Fruit fly (Drosophila melanogaster) whole organism, embryonic: Measurements from ENCODE around the gene CG4297.
A peak's percentile ranks its signal among the peaks of the same experiment; 100 is the strongest.

Experiments
- Antp ChIP-seq: fragments of 200-800 bp; sonication (Bioruptor generic); optimal IDR thresholded peaks from 3 replicates; lab custom pipeline; 2016; ENCODE audit warnings: missing biosample characterization, missing genetic modification characterization
- Asciz ChIP-seq: fragments of 200-800 bp; sonication (Bioruptor generic); optimal IDR thresholded peaks from 2 replicates; lab custom pipeline; 2017; ENCODE audit warnings: missing biosample characterization, mild to moderate bottlenecking, missing genetic modification characterization, missing genetic modification reagents
- BtbVII ChIP-seq: fragments of 200-800 bp; sonication (Bioruptor generic); optimal IDR thresholded peaks from 3 replicates; lab custom pipeline; 2017; ENCODE audit warnings: missing biosample characterization, mild to moderate bottlenecking, missing genetic modification characterization
- CG1024 ChIP-seq: fragments of 200-800 bp; sonication (Bioruptor generic); IDR thresholded peaks from 2 replicates; pipeline ENCODE4 v1.3.6; 2022; ENCODE audit warnings: missing biosample characterization, missing genetic modification characterization
- CG12299 ChIP-seq: fragments of 200-800 bp; sonication (Bioruptor generic); optimal IDR thresholded peaks from 2 replicates; lab custom pipeline; 2018; ENCODE audit warnings: missing biosample characterization, mild to moderate bottlenecking, missing genetic modification characterization
- CG12769 ChIP-seq: fragments of 200-800 bp; sonication (Bioruptor generic); optimal IDR thresholded peaks from 2 replicates; lab custom pipeline; 2019; ENCODE audit warnings: missing biosample characterization, mild to moderate bottlenecking, missing genetic modification characterization, moderate library complexity
- CG13775 ChIP-seq: fragments of 200-800 bp; sonication (Bioruptor generic); optimal IDR thresholded peaks from 3 replicates; lab custom pipeline; 2017; ENCODE audit warnings: missing biosample characterization, mild to moderate bottlenecking, missing genetic modification characterization
- CG14441 ChIP-seq: fragments of 200-800 bp; sonication (Bioruptor generic); IDR thresholded peaks from 2 replicates; pipeline ENCODE4 v1.3.6; 2022; ENCODE audit warnings: missing biosample characterization, missing genetic modification characterization
- CG18262 ChIP-seq: fragments of 200-800 bp; optimal IDR thresholded peaks from 3 replicates; lab custom pipeline; 2019; ENCODE audit warnings: missing biosample characterization, mild to moderate bottlenecking, missing genetic modification characterization, moderate library complexity
- CG2712 ChIP-seq: fragments of 200-800 bp; optimal IDR thresholded peaks from 3 replicates; lab custom pipeline; 2019; ENCODE audit warnings: missing biosample characterization, mild to moderate bottlenecking, missing genetic modification characterization, moderate library complexity
- CG32772 ChIP-seq: fragments of 200-800 bp; sonication (Bioruptor generic); IDR thresholded peaks from 2 replicates; pipeline ENCODE4 v1.3.6; 2022; ENCODE audit warnings: missing biosample characterization, missing genetic modification characterization
- CG3847 ChIP-seq: fragments of 200-800 bp; sonication (Bioruptor generic); IDR thresholded peaks from 2 replicates; pipeline ENCODE4 v1.3.6; 2022; ENCODE audit warnings: missing biosample characterization, missing genetic modification characterization
- CG4282 ChIP-seq: fragments of 200-800 bp; sonication (Bioruptor generic); optimal IDR thresholded peaks from 2 replicates; lab custom pipeline; 2016; ENCODE audit warnings: missing biosample characterization, missing genetic modification characterization
- CG4404 ChIP-seq: fragments of 200-800 bp; sonication (Bioruptor generic); IDR thresholded peaks from 2 replicates; pipeline ENCODE4 v1.3.6; 2022; ENCODE audit warnings: missing biosample characterization, missing genetic modification characterization
- CG6654 ChIP-seq: fragments of 200-800 bp; sonication (Bioruptor generic); optimal IDR thresholded peaks from 2 replicates; lab custom pipeline; 2017; ENCODE audit warnings: missing biosample characterization, mild to moderate bottlenecking, missing genetic modification characterization
- CG6765 ChIP-seq: fragments of 200-800 bp; sonication (Bioruptor generic); optimal IDR thresholded peaks from 3 replicates; lab custom pipeline; 2017; ENCODE audit warnings: missing biosample characterization, mild to moderate bottlenecking, missing genetic modification characterization
- CG6791 ChIP-seq: fragments of 200-800 bp; sonication (Bioruptor generic); IDR thresholded peaks from 3 replicates; pipeline ENCODE4 v1.3.6; 2022; ENCODE audit warnings: missing biosample characterization, missing genetic modification characterization; ENCODE audit not compliant: partially characterized antibody
- CG8089 ChIP-seq: fragments of 200-800 bp; sonication (Bioruptor generic); optimal IDR thresholded peaks from 3 replicates; lab custom pipeline; 2016; ENCODE audit warnings: missing biosample characterization, missing genetic modification characterization
- CG8478 ChIP-seq: fragments of >200 bp; optimal IDR thresholded peaks from 2 replicates; lab custom pipeline; 2018
- CG8924 ChIP-seq: fragments of 200-800 bp; optimal IDR thresholded peaks from 3 replicates; lab custom pipeline; 2019; ENCODE audit warnings: missing biosample characterization, mild to moderate bottlenecking, missing genetic modification characterization, moderate library complexity
- CG9727 ChIP-seq: fragments of 200-800 bp; sonication (Bioruptor generic); optimal IDR thresholded peaks from 3 replicates; lab custom pipeline; 2017; ENCODE audit warnings: missing biosample characterization, mild to moderate bottlenecking, missing genetic modification characterization
- Camta ChIP-seq: fragments of 200-800 bp; sonication (Bioruptor generic); optimal IDR thresholded peaks from 2 replicates; lab custom pipeline; 2016; ENCODE audit warnings: missing biosample characterization, missing genetic modification characterization
- Dip2 ChIP-seq: fragments of 200-800 bp; sonication (Bioruptor generic); IDR thresholded peaks from 2 replicates; pipeline ENCODE4 v1.3.6; 2022; ENCODE audit warnings: missing biosample characterization, missing genetic modification characterization
- HLHmδ ChIP-seq: fragments of 200-800 bp; sonication (Bioruptor generic); optimal IDR thresholded peaks from 2 replicates; lab custom pipeline; 2018; ENCODE audit warnings: missing biosample characterization, mild to moderate bottlenecking, missing genetic modification characterization, moderate library complexity
- Meics ChIP-seq: fragments of 200-800 bp; sonication (Bioruptor generic); optimal IDR thresholded peaks from 2 replicates; lab custom pipeline; 2017; ENCODE audit warnings: missing biosample characterization, mild to moderate bottlenecking, missing genetic modification characterization
- Myb ChIP-seq: fragments of 200-800 bp; sonication (Bioruptor generic); optimal IDR thresholded peaks from 2 replicates; lab custom pipeline; 2016; ENCODE audit warnings: missing biosample characterization, missing genetic modification characterization
- Pdp1 ChIP-seq, 2 experiments: fragments of 200-800 bp; sonication (Bioruptor generic); optimal IDR thresholded peaks; 3 replicates each; lab custom pipeline; 2016; ENCODE audit warnings: missing biosample characterization in 2 of 2, missing genetic modification characterization in 2 of 2, mild to moderate bottlenecking in 1 of 2, moderate library complexity in 1 of 2
- Sox100B ChIP-seq: fragments of 200-800 bp; sonication (Bioruptor generic); optimal IDR thresholded peaks from 3 replicates; lab custom pipeline; 2018; ENCODE audit warnings: missing biosample characterization, mild to moderate bottlenecking, missing genetic modification characterization
- Sry-β ChIP-seq: fragments of 200-800 bp; sonication (Bioruptor generic); optimal IDR thresholded peaks from 2 replicates; lab custom pipeline; 2018; ENCODE audit warnings: missing biosample characterization, mild to moderate bottlenecking, missing genetic modification characterization, moderate library complexity
- Taf1 ChIP-seq: fragments of 200-800 bp; sonication (Bioruptor generic); IDR thresholded peaks from 2 replicates; pipeline ENCODE4 v1.3.6; 2022; ENCODE audit warnings: missing biosample characterization, missing genetic modification characterization
- az2 ChIP-seq: fragments of 200-800 bp; sonication (Bioruptor generic); optimal IDR thresholded peaks from 3 replicates; lab custom pipeline; 2016; ENCODE audit warnings: missing biosample characterization, missing genetic modification characterization
- crc ChIP-seq: fragments of 200-800 bp; sonication (Bioruptor generic); optimal IDR thresholded peaks from 2 replicates; lab custom pipeline; 2016; ENCODE audit warnings: missing biosample characterization, missing genetic modification characterization
- crol ChIP-seq: fragments of 200-800 bp; sonication (Bioruptor generic); IDR thresholded peaks from 2 replicates; pipeline ENCODE4 v1.3.6; 2022; ENCODE audit warnings: missing biosample characterization, missing genetic modification characterization
- dm ChIP-seq: fragments of 200-800 bp; sonication (Bioruptor generic); optimal IDR thresholded peaks from 3 replicates; lab custom pipeline; 2016; ENCODE audit warnings: missing biosample characterization, missing genetic modification characterization
- ftz-f1 ChIP-seq: fragments of 200-800 bp; sonication (Bioruptor generic); optimal IDR thresholded peaks from 2 replicates; lab custom pipeline; 2016; ENCODE audit warnings: missing biosample characterization, missing genetic modification characterization
- gfzf ChIP-seq: fragments of 200-800 bp; sonication (Bioruptor generic); optimal IDR thresholded peaks from 2 replicates; lab custom pipeline; 2016; ENCODE audit warnings: missing biosample characterization, mild to moderate bottlenecking, missing genetic modification characterization, moderate library complexity
- gro ChIP-seq: fragments of 200-800 bp; sonication (Bioruptor generic); optimal IDR thresholded peaks from 2 replicates; lab custom pipeline; 2016; ENCODE audit warnings: missing biosample characterization, missing genetic modification characterization
- hb ChIP-seq: fragments of 200-800 bp; sonication (Bioruptor generic); IDR thresholded peaks from 3 replicates; pipeline ENCODE4 v1.3.6; 2022; ENCODE audit warnings: missing biosample characterization, missing genetic modification characterization; ENCODE audit not compliant: partially characterized antibody
- hkb ChIP-seq, 2 experiments: fragments of 200-800 bp in 1 of 2; fragments of >200 bp in 1 of 2; sonication (Bioruptor generic) in 1 of 2; IDR thresholded peaks in 1 of 2; optimal IDR thresholded peaks in 1 of 2; 2 replicates each; pipeline versions ENCODE4 v1.3.6 to Lab custom; 2017 to 2022; ENCODE audit warnings: missing biosample characterization in 1 of 2, missing genetic modification characterization in 1 of 2
- inv ChIP-seq: fragments of 200-800 bp; sonication (Bioruptor generic); IDR thresholded peaks from 2 replicates; pipeline ENCODE4 v1.3.6; 2022; ENCODE audit warnings: missing biosample characterization, missing genetic modification characterization; ENCODE audit not compliant: partially characterized antibody
- kay ChIP-seq: fragments of 200-800 bp; sonication (Bioruptor generic); optimal IDR thresholded peaks from 2 replicates; lab custom pipeline; 2016; ENCODE audit warnings: missing biosample characterization, missing genetic modification characterization
- ken ChIP-seq: fragments of 200-800 bp; sonication (Bioruptor generic); IDR thresholded peaks from 3 replicates; pipeline ENCODE4 v1.3.6; 2022; ENCODE audit warnings: missing biosample characterization, missing genetic modification characterization
- knrl ChIP-seq: fragments of 200-800 bp; sonication (Bioruptor generic); IDR thresholded peaks from 3 replicates; pipeline ENCODE4 v1.3.6; 2022; ENCODE audit warnings: missing biosample characterization, missing genetic modification characterization; ENCODE audit not compliant: partially characterized antibody
- mld ChIP-seq: fragments of 200-800 bp; sonication (Bioruptor generic); IDR thresholded peaks from 3 replicates; pipeline ENCODE4 v1.3.6; 2022; ENCODE audit warnings: missing biosample characterization, missing genetic modification characterization; ENCODE audit not compliant: partially characterized antibody
- sc ChIP-seq, 3 experiments: fragments of >200 bp in 2 of 3; fragments of 200-800 bp in 1 of 3; sonication (Bioruptor generic) in 1 of 3; optimal IDR thresholded peaks; 2 replicates in 2 of 3; 3 replicates in 1 of 3; lab custom pipeline; 2017; ENCODE audit warnings: mild to moderate bottlenecking in 1 of 3, missing biosample characterization in 1 of 3, missing genetic modification characterization in 1 of 3, missing genetic modification reagents in 1 of 3
- sisA ChIP-seq: fragments of 200-800 bp; sonication (Bioruptor generic); IDR thresholded peaks from 2 replicates; pipeline ENCODE4 v1.3.6; 2022; ENCODE audit warnings: missing biosample characterization, missing genetic modification characterization
- stwl ChIP-seq: fragments of 200-800 bp; sonication (Bioruptor generic); optimal IDR thresholded peaks from 3 replicates; lab custom pipeline; 2018; ENCODE audit warnings: missing biosample characterization, mild to moderate bottlenecking, missing genetic modification characterization, moderate library complexity
- tio ChIP-seq: fragments of 200-800 bp; sonication (Bioruptor generic); optimal IDR thresholded peaks from 2 replicates; lab custom pipeline; 2017; ENCODE audit warnings: missing biosample characterization, missing genetic modification characterization, inconsistent platforms

Gene CG4297

DNA sequence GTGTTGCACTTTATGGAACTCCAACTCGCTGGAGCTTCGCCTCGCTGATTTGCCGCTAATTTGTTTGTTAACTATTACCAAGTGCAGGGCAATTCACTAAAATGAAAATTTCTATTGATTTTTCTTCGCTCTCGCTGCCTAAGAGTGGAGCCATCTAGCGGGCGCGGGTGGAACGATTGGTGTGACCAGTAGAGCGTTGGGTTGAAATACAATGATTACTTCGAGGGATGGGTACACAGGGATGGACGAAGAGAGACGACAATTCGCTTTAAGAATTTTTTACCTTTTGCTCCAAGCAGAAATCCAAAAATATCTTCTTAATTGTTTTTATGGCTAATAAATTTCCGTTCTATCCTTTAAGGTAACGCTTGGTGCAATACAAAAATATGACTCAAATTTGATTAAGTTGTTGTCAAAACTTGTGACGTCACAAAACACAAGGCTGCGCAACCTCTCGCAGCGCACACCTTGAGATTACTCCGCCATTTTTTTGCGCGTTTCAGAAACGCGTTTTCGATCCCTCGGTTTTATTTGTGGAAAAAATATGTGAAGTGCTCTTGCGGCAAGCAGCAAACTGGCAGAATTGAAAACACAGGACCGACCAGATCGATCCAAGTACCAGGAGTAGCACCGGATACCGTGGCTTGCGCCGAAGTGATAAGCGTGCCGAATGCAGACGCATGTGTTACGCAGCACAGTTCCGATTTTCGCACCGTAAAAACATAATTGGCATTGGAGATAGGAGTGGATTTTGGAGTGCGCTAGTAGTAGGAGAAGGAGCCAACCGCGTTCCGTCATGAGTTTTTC lies 57.2 kb downstream of the CG4297 start, which contains the start of the genes AP-2alpha and ebi (continued):
- TF ChIP-seq Taf1 (GFP tag; lab: Robert Waterston, UW), result peak; percentile 77
- TF ChIP-seq gro, result peak; percentile 87
- peak; percentile 90 for TF ChIP-seq CG8924 (tag; lab: Kevin White, UChicago)
- peak; percentile 92 for TF ChIP-seq hkb (optimal IDR thresholded peaks at IDR 0.05; lab: Kevin White, UChicago)
- TF ChIP-seq hkb (GFP tag; IDR thresholded peaks at IDR 0.05; lab: Robert Waterston, UW), result peak; percentile 81
- TF ChIP-seq kay (GFP tag; lab: Kevin White, UChicago), result peak; percentile 62
- TF ChIP-seq Pdp1 (GFP tag; optimal IDR thresholded peaks at IDR 0.05; lab: Kevin White, UChicago), result peak; percentile 91 to 94
- TF ChIP-seq CG32772, result peak; percentile 91
- TF ChIP-seq knrl (GFP tag; lab: Robert Waterston, UW), result peak; percentile 51; the same call in 1 of the 3 replicates
- TF ChIP-seq Myb (GFP tag; lab: Kevin White, UChicago), result peak; percentile 83
- no peak for TF ChIP-seq CG8478 (lab: Kevin White, UChicago)
- TF ChIP-seq Meics (GFP tag; lab: Kevin White, UChicago), result peak; percentile 76
- peak; percentile 91 for TF ChIP-seq CG4282
- peak; percentile 92 for TF ChIP-seq CG4404
- peak; percentile 60 for TF ChIP-seq Asciz (GFP tag; lab: Kevin White, UChicago)
- TF ChIP-seq CG6765 (GFP tag; lab: Kevin White, UChicago), result peak; percentile 59
- TF ChIP-seq CG12769 (tag; lab: Kevin White, UChicago), result peak; percentile 90
- TF ChIP-seq mld (GFP tag; lab: Robert Waterston, UW), result no peak
- peak; percentile 79 for TF ChIP-seq CG18262 (tag; lab: Kevin White, UChicago)
- peak; percentile 93 for TF ChIP-seq sisA (GFP tag; lab: Robert Waterston, UW)
- peak; percentile 23 for TF ChIP-seq stwl (tag; lab: Kevin White, UChicago)
- TF ChIP-seq Sry-β (GFP tag; lab: Kevin White, UChicago), result peak; percentile 48
- TF ChIP-seq crol (GFP tag; lab: Robert Waterston, UW), result peak; percentile 76
- TF ChIP-seq Dip2 (GFP tag; lab: Robert Waterston, UW), result 0 out of 2 replicates have a peak, but pooled peaks have one; percentile 45
- TF ChIP-seq ftz-f1 (GFP tag; lab: Kevin White, UChicago), result peak; percentile 79
- TF ChIP-seq sc (optimal IDR thresholded peaks at IDR 0.05; lab: Kevin White, UChicago), result no peak
- peak; percentile 80 for TF ChIP-seq sc (GFP tag; optimal IDR thresholded peaks at IDR 0.05; lab: Kevin White, UChicago)
- peak; percentile 85 for TF ChIP-seq CG2712 (tag; lab: Kevin White, UChicago)
- TF ChIP-seq dm (GFP tag; lab: Kevin White, UChicago), result peak; percentile 91
- TF ChIP-seq crc (GFP tag; lab: Kevin White, UChicago), result peak; percentile 61
- peak; percentile 74 for TF ChIP-seq Sox100B (GFP tag; lab: Kevin White, UChicago)
- TF ChIP-seq CG3847 (GFP tag; lab: Robert Waterston, UW), result peak; percentile 94
- TF ChIP-seq CG8089 (GFP tag; lab: Kevin White, UChicago), result peak; percentile 91
- no peak for TF ChIP-seq hb (GFP tag; lab: Robert Waterston, UW)
- TF ChIP-seq az2 (GFP tag; lab: Kevin White, UChicago), result peak; percentile 87
- TF ChIP-seq CG1024 (GFP tag; lab: Robert Waterston, UW), result 0 out of 2 replicates have a peak, but pooled peaks have one; percentile 24
- TF ChIP-seq BtbVII (GFP tag; lab: Kevin White, UChicago), result no peak
- no peak for TF ChIP-seq CG6791 (GFP tag; lab: Robert Waterston, UW)
- peak; percentile 71 for TF ChIP-seq CG12299 (tag; lab: Kevin White, UChicago)
- TF ChIP-seq gfzf, result peak; percentile 97
- peak; percentile 95 for TF ChIP-seq Antp (GFP tag; lab: Kevin White, UChicago)
- TF ChIP-seq HLHmδ (GFP tag; lab: Kevin White, UChicago), result peak; percentile 58
- no peak for TF ChIP-seq inv (GFP tag; lab: Robert Waterston, UW)
- no peak for TF ChIP-seq tio (GFP tag; lab: Kevin White, UChicago)
- peak; percentile 88 for TF ChIP-seq CG9727 (GFP tag; lab: Kevin White, UChicago)
- peak; percentile 39 for TF ChIP-seq CG6654
- TF ChIP-seq CG13775 (GFP tag; lab: Kevin White, UChicago), result peak; percentile 92
- TF ChIP-seq Camta, result peak; percentile 85
- peak; percentile 87 for TF ChIP-seq ken (GFP tag; lab: Robert Waterston, UW)
- peak; percentile 89 for TF ChIP-seq CG14441 (GFP tag; lab: Robert Waterston, UW)
